Fruit fly (Drosophila melanogaster): ENCODE data around the gene Sp7.

- TF ChIP-seq CG8478 (optimal IDR thresholded peaks at IDR 0.05) (no peak), CTCF (optimal IDR thresholded peaks at IDR 0.05) (no peak)
These were observed 1.5 kb downstream of the Sp7 start for dm6 chr3R:7760970-7761558.
